Fruit fly (Drosophila melanogaster) whole organism, pupa: ENCODE data around the gene mbo.

ENCODE experiments used
- CG10348 ChIP-seq: fragments of 200-800 bp; sonication (Bioruptor generic); IDR thresholded peaks from 2 replicates; pipeline ENCODE4 v1.3.6; 2022; ENCODE audit warnings: missing biosample characterization, missing genetic modification characterization
- CG12605 ChIP-seq: fragments of 200-800 bp; sonication (Bioruptor generic); IDR thresholded peaks from 2 replicates; pipeline ENCODE4 v1.3.6; 2022; ENCODE audit warnings: missing biosample characterization, missing genetic modification characterization
- CG13204 ChIP-seq: fragments of 200-800 bp; sonication (Bioruptor generic); optimal IDR thresholded peaks from 2 replicates; lab custom pipeline; 2018; ENCODE audit warnings: missing biosample characterization, mild to moderate bottlenecking, missing genetic modification characterization, moderate library complexity
- CG15710 ChIP-seq: fragments of 200-800 bp; sonication (Bioruptor generic); optimal IDR thresholded peaks from 2 replicates; lab custom pipeline; 2018; ENCODE audit warnings: missing biosample characterization, mild to moderate bottlenecking, missing genetic modification characterization, moderate library complexity
- CG17806 ChIP-seq: fragments of 200-800 bp; sonication (Bioruptor generic); optimal IDR thresholded peaks from 2 replicates; lab custom pipeline; 2018; ENCODE audit warnings: missing biosample characterization, mild to moderate bottlenecking, missing genetic modification characterization, moderate library complexity
- CG32121 ChIP-seq: fragments of 200-800 bp; sonication (Bioruptor generic); IDR thresholded peaks from 2 replicates; pipeline ENCODE4 v1.3.6; 2022; ENCODE audit warnings: missing biosample characterization, missing genetic modification characterization
- CG4496 ChIP-seq: fragments of 200-800 bp; sonication (Bioruptor generic); IDR thresholded peaks from 3 replicates; pipeline ENCODE4 v1.3.6; 2022; ENCODE audit warnings: missing biosample characterization, missing genetic modification characterization
- CG8301 ChIP-seq: fragments of 200-800 bp; sonication (Bioruptor generic); optimal IDR thresholded peaks from 2 replicates; lab custom pipeline; 2018; ENCODE audit warnings: missing biosample characterization, mild to moderate bottlenecking, missing genetic modification characterization
- D1 ChIP-seq: fragments of 200-800 bp; sonication (Bioruptor generic); optimal IDR thresholded peaks from 2 replicates; lab custom pipeline; 2018; ENCODE audit warnings: missing biosample characterization, mild to moderate bottlenecking, missing genetic modification characterization, moderate library complexity
- Ets98B ChIP-seq: fragments of 200-800 bp; sonication (Bioruptor generic); IDR thresholded peaks from 2 replicates; pipeline ENCODE4 v1.3.6; 2022; ENCODE audit warnings: missing biosample characterization, missing genetic modification characterization
- Pif1A ChIP-seq: fragments of 200-800 bp; sonication (Bioruptor generic); optimal IDR thresholded peaks from 3 replicates; lab custom pipeline; 2016; ENCODE audit warnings: missing biosample characterization, missing genetic modification characterization
- gl ChIP-seq: fragments of 200-800 bp; sonication (Bioruptor generic); optimal IDR thresholded peaks from 2 replicates; lab custom pipeline; 2018; ENCODE audit warnings: missing biosample characterization, mild to moderate bottlenecking, missing genetic modification characterization
- rn ChIP-seq: fragments of 200-800 bp; sonication (Bioruptor generic); IDR thresholded peaks from 2 replicates; pipeline ENCODE4 v1.3.6; 2022; ENCODE audit warnings: missing biosample characterization, missing genetic modification characterization

DNA sequence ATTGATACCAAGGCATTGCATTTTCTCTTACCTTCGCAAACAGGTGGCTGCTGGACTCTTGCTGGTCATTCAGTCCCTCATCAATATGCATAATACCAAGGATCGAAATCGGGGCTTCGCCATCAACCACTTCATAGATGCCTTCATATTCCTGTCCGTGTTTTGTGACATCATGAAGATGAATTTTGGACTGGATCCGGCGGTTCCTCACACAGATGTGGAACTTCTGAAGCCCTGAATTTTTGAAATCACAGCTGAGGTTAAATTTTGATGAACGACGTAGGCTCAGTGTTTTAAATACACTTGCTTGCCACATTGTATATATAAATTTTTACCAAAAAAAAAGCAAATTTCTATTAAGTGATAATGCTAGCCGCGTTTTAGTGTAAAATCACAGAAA lies 18.2 kb upstream of the mbo start, which contains the start of gene Past1:
- TF ChIP-seq CG10348 (GFP tag; lab: Robert Waterston, UW), result no peak
- no peak for TF ChIP-seq CG8301 (tag; lab: Kevin White, UChicago)
- no peak for TF ChIP-seq gl
- TF ChIP-seq rn (GFP tag; lab: Robert Waterston, UW), result no peak
- TF ChIP-seq CG17806 (tag; lab: Kevin White, UChicago), result no peak
- no peak for TF ChIP-seq CG32121 (GFP tag; lab: Robert Waterston, UW)
- TF ChIP-seq CG15710, result no peak
- TF ChIP-seq D1 (tag; lab: Kevin White, UChicago), result no peak
- TF ChIP-seq CG13204, result no peak
- no peak for TF ChIP-seq CG4496
- no peak for TF ChIP-seq Ets98B (GFP tag; lab: Robert Waterston, UW)
- TF ChIP-seq CG12605 (GFP tag; lab: Robert Waterston, UW), result no peak
- TF ChIP-seq Pif1A, result no peak
